Worm (Caenorhabditis elegans) whole organism, mixed stage, embryonic: ENCODE results near the gene R09B5.11.

ENCODE experiments used
- bed-3 ChIP-seq: fragments of 200-800 bp; sonication (Bioruptor generic); optimal IDR thresholded peaks from 3 replicates; lab custom pipeline; 2018; ENCODE audit warnings: mild to moderate bottlenecking, missing genetic modification characterization, moderate library complexity, missing compliant biosample characterization
- blmp-1 ChIP-seq: fragments of 150-350 bp; optimal IDR thresholded peaks from 2 replicates; lab custom pipeline; 2014; ENCODE audit warnings: missing biosample characterization, missing genetic modification characterization
- ceh-39 ChIP-seq: fragments of 150-350 bp; optimal IDR thresholded peaks from 2 replicates; lab custom pipeline; 2014; ENCODE audit warnings: missing biosample characterization, missing genetic modification characterization
- ceh-83 ChIP-seq: fragments of 200-800 bp; sonication (Bioruptor generic); optimal IDR thresholded peaks from 2 replicates; lab custom pipeline; 2018; ENCODE audit warnings: mild to moderate bottlenecking, missing genetic modification characterization, missing compliant biosample characterization
- ces-1 ChIP-seq: fragments of 150-350 bp; optimal IDR thresholded peaks from 2 replicates; lab custom pipeline; 2014; ENCODE audit warnings: missing biosample characterization, missing genetic modification reagents, missing genetic modification characterization
- cnd-1 ChIP-seq: fragments of 200-800 bp; sonication (Bioruptor generic); optimal IDR thresholded peaks from 2 replicates; lab custom pipeline; 2018; ENCODE audit warnings: mild to moderate bottlenecking, missing genetic modification characterization, missing compliant biosample characterization
- drap-1 ChIP-seq: fragments of 200-800 bp; sonication (Bioruptor generic); optimal IDR thresholded peaks from 3 replicates; lab custom pipeline; 2018; ENCODE audit warnings: mild to moderate bottlenecking, missing genetic modification characterization, missing compliant biosample characterization
- elt-1 ChIP-seq: sonication (generic microtip); optimal IDR thresholded peaks from 2 replicates; lab custom pipeline; 2017; ENCODE audit warnings: missing genetic modification characterization, mild to moderate bottlenecking, missing compliant biosample characterization, antibody characterized with exemption, moderate library complexity, borderline replicate concordance; ENCODE audit not compliant: insufficient read depth
- elt-3 ChIP-seq: fragments of 150-350 bp; optimal IDR thresholded peaks from 2 replicates; lab custom pipeline; 2014; ENCODE audit warnings: missing biosample characterization, missing genetic modification characterization
- flh-1 ChIP-seq: fragments of 200-800 bp; sonication (Bioruptor generic); optimal IDR thresholded peaks from 2 replicates; lab custom pipeline; 2018; ENCODE audit warnings: mild to moderate bottlenecking, missing genetic modification characterization, moderate library complexity, missing compliant biosample characterization
- hlh-1 ChIP-seq: fragments of 150-350 bp; optimal IDR thresholded peaks from 2 replicates; lab custom pipeline; 2014; ENCODE audit warnings: missing biosample characterization, missing genetic modification reagents, missing genetic modification characterization
- lin-13 ChIP-seq: fragments of 150-350 bp; optimal IDR thresholded peaks from 2 replicates; lab custom pipeline; 2014; ENCODE audit warnings: missing biosample characterization, missing genetic modification characterization
- lin-32 ChIP-seq: fragments of 200-800 bp; sonication (Bioruptor generic); optimal IDR thresholded peaks from 2 replicates; lab custom pipeline; 2018; ENCODE audit warnings: mild to moderate bottlenecking, missing genetic modification characterization, missing compliant biosample characterization
- lsy-2 ChIP-seq: fragments of 150-350 bp; optimal IDR thresholded peaks from 2 replicates; lab custom pipeline; 2014; ENCODE audit warnings: missing biosample characterization, missing genetic modification characterization
- mab-5 ChIP-seq: fragments of 150-350 bp; optimal IDR thresholded peaks from 2 replicates; lab custom pipeline; 2014; ENCODE audit warnings: missing biosample characterization, missing genetic modification characterization
- mep-1 ChIP-seq: fragments of 150-350 bp; optimal IDR thresholded peaks from 2 replicates; lab custom pipeline; 2017; ENCODE audit warnings: missing biosample characterization, missing genetic modification reagents, missing genetic modification characterization, inconsistent platforms
- mls-2 ChIP-seq: sonication (generic microtip); optimal IDR thresholded peaks from 2 replicates; lab custom pipeline; 2016; ENCODE audit warnings: mild to moderate bottlenecking, missing genetic modification characterization, moderate library complexity, missing compliant biosample characterization
- nhr-12 ChIP-seq: fragments of 150-350 bp; optimal IDR thresholded peaks from 2 replicates; lab custom pipeline; 2014; ENCODE audit warnings: missing biosample characterization, missing genetic modification characterization
- nhr-237 ChIP-seq: fragments of 150-350 bp; optimal IDR thresholded peaks from 2 replicates; lab custom pipeline; 2014; ENCODE audit warnings: missing biosample characterization, missing genetic modification characterization
- nhr-28 ChIP-seq: fragments of 150-350 bp; optimal IDR thresholded peaks from 2 replicates; lab custom pipeline; 2014; ENCODE audit warnings: missing biosample characterization, missing genetic modification characterization
- sptf-1 ChIP-seq: sonication (generic microtip); optimal IDR thresholded peaks from 2 replicates; lab custom pipeline; 2017; ENCODE audit warnings: mild to moderate bottlenecking, missing genetic modification characterization, moderate library complexity, missing compliant biosample characterization
- tbx-8 ChIP-seq: fragments of 200-800 bp; sonication (Bioruptor generic); optimal IDR thresholded peaks from 2 replicates; lab custom pipeline; 2018; ENCODE audit warnings: mild to moderate bottlenecking, missing genetic modification characterization, moderate library complexity, missing compliant biosample characterization
- unc-120 ChIP-seq: sonication (generic microtip); optimal IDR thresholded peaks from 2 replicates; lab custom pipeline; 2017; ENCODE audit warnings: missing genetic modification characterization, missing compliant biosample characterization; ENCODE audit not compliant: poor library complexity, severe bottlenecking
- unc-39 ChIP-seq: fragments of 150-350 bp; optimal IDR thresholded peaks from 2 replicates; lab custom pipeline; 2014; ENCODE audit warnings: missing biosample characterization, missing genetic modification characterization
- unc-62 ChIP-seq: fragments of 150-350 bp; optimal IDR thresholded peaks from 2 replicates; lab custom pipeline; 2014; ENCODE audit warnings: missing biosample characterization, missing genetic modification reagents, missing genetic modification characterization
- zip-8 ChIP-seq: fragments of 150-350 bp; optimal IDR thresholded peaks from 2 replicates; lab custom pipeline; 2014; ENCODE audit warnings: missing biosample characterization, missing genetic modification characterization
- ztf-11 ChIP-seq: fragments of 150-350 bp; optimal IDR thresholded peaks from 2 replicates; lab custom pipeline; 2014; ENCODE audit warnings: missing biosample characterization, missing genetic modification characterization

The R09B5.11 gene

DNA sequence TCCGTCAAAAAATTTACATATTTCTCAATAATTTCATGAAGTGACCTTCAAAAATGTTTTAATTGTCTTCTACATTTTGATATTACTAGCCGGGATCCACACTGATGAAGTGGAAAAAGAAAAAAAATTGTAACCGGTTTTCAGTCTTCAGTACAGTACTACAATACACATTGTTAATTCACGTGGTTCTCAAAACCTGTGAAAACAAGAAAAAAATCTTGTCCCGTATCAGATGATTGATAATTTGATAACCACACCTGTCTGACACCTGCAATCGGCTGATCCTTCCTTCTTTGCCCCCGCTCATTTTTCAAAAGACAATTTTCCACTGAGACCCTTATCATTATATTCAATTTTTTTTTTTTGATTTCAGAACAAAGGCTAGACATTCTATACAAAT is at the start of gene R09B5.11:
TSS of gene R09B5.11 (plus strand) at position 374 of the 400 bp plus-strand sequence.
- no peak for TF ChIP-seq ztf-11 (tag; lab: Kevin White, UChicago)
- no peak for TF ChIP-seq lin-13 (tag; lab: Kevin White, UChicago)
- no peak for TF ChIP-seq lin-32 (GFP tag; lab: Kevin White, UChicago)
- TF ChIP-seq elt-3 (tag; lab: Kevin White, UChicago) = no peak
- no peak for TF ChIP-seq nhr-237 (tag; lab: Kevin White, UChicago)
- no peak for TF ChIP-seq unc-62 (GFP tag; lab: Kevin White, UChicago)
- no peak for TF ChIP-seq mls-2 (tag; lab: Kevin White, UChicago)
- no peak for TF ChIP-seq tbx-8 (GFP tag; lab: Kevin White, UChicago)
- TF ChIP-seq flh-1 (GFP tag; lab: Kevin White, UChicago) = no peak
- TF ChIP-seq cnd-1 (tag; lab: Kevin White, UChicago) = no peak
- no peak for TF ChIP-seq hlh-1 (tag; lab: Kevin White, UChicago)
- no peak for TF ChIP-seq lsy-2 (tag; lab: Kevin White, UChicago)

DNA sequence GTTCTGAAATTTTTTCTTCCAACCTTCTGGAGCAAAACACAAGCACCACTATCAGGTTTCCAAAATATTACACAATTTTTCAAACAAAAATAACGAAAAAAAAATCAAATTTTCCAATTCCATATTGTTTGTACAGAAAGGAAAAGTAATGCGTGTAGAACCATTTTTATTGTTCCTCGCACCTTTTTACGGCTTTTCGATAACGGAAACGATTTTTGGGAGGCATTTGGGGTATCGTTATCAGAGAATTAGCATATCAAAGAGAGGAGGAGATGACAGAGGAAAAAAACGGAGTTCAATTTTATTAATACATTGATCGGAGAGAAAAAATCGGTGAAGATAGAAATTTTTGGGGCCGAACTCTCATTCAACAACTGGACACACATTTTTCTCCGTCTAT is 49.2 kb upstream of the R09B5.11 start:
- TF ChIP-seq nhr-237 (tag; lab: Kevin White, UChicago) (no peak), zip-8 (tag; lab: Kevin White, UChicago) (no peak), blmp-1 (tag; lab: Kevin White, UChicago) (no peak), sptf-1 (tag; lab: Kevin White, UChicago) (no peak), ztf-11 (tag; lab: Kevin White, UChicago) (no peak), ces-1 (GFP tag; lab: Kevin White, UChicago) (no peak), mep-1 (tag; lab: Kevin White, UChicago) (no peak), lsy-2 (tag; lab: Kevin White, UChicago) (no peak)

DNA sequence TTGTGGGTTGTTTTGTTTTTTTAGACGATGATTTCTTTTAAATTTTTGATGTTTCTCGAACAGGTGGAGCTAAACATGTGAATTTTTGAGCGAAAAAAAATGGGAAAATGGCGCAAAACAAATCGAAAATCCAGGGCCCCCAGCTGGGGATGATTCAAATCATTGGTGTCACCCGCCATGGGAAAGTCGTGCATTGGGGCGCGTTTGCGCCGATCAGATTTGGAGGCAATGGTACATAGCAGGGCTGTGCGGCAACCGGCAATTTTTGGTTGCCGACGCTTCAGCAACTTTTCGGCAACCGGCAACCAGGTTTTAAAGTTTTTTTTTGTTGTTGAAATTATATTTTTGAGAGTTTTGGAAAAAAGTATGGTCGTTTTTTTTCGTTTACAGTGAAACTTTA is 48.6 kb upstream of the R09B5.11 start:
- TF ChIP-seq ztf-11 (tag; lab: Kevin White, UChicago) = no peak
- no peak for TF ChIP-seq drap-1 (GFP tag; lab: Kevin White, UChicago)
- no peak for TF ChIP-seq ceh-39 (tag; lab: Kevin White, UChicago)
- no peak for TF ChIP-seq lsy-2 (tag; lab: Kevin White, UChicago)
- TF ChIP-seq bed-3 (GFP tag; lab: Kevin White, UChicago) = no peak
- TF ChIP-seq lin-32 (GFP tag; lab: Kevin White, UChicago) = no peak
- TF ChIP-seq mep-1 (tag; lab: Kevin White, UChicago) = no peak
- TF ChIP-seq ceh-83 (GFP tag; lab: Kevin White, UChicago) = no peak
- TF ChIP-seq unc-120 (tag; lab: Kevin White, UChicago) = no peak
- TF ChIP-seq cnd-1 (tag; lab: Kevin White, UChicago) = no peak
- TF ChIP-seq unc-39 = no peak
- TF ChIP-seq nhr-237 (tag; lab: Kevin White, UChicago) = no peak
- TF ChIP-seq flh-1 (GFP tag; lab: Kevin White, UChicago) = no peak
- TF ChIP-seq hlh-1 (tag; lab: Kevin White, UChicago) = no peak
- TF ChIP-seq mls-2 (tag; lab: Kevin White, UChicago) = no peak
- no peak for TF ChIP-seq blmp-1 (tag; lab: Kevin White, UChicago)

DNA sequence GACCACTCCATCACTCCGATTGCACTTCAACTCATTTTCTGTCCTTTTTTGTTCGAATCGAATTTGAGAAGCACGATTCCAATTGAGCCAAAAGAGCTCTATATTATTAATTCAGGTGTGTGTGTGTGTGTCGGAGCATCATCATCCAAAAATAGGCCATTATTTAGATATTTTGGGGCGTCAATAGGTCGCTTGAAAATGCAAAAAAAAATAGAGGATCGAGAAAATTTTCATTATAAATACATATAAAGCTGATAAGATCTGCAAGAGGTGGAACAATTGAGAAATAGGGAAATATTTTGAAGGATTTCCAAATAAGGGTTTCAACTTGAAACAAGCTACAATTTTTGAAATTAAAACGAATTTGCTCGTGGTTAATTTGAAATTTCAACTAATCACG is 46.1 kb upstream of the R09B5.11 start, which contains the start of gene Y75B7AR.1:
TSS of gene Y75B7AR.1 (minus strand) at position 101 of the 400 bp plus-strand sequence.
- no peak for TF ChIP-seq nhr-28 (tag; lab: Kevin White, UChicago)
- TF ChIP-seq ces-1 (GFP tag; lab: Kevin White, UChicago) = no peak
- TF ChIP-seq unc-39 = no peak
- no peak for TF ChIP-seq drap-1 (GFP tag; lab: Kevin White, UChicago)
- TF ChIP-seq mls-2 (tag; lab: Kevin White, UChicago) = no peak
- no peak for TF ChIP-seq lsy-2 (tag; lab: Kevin White, UChicago)
- TF ChIP-seq nhr-12 = no peak
- TF ChIP-seq, all 35 proteins: peak for 0

DNA sequence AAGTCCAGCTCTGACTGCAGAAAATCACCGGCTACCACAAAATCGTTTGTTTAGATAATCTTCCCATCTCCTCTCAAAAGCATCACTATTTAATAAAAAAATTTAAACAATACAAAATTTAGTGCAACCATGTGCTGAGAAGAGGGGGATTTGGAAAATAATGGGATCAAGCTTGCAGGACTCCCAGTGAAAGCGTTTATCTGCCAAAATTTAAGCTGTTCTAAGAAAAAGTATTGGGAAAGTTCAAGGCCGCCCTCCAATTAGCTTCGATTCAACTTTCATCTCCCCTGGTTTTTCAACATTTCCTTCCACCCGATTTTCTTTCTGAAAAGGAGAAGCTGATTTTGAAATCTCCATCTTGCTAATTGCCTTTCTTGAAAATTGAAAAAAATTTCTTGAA is 30.9 kb upstream of the R09B5.11 start:
- TF ChIP-seq lin-13 (tag; lab: Kevin White, UChicago) = no peak
- TF ChIP-seq ceh-39 (tag; lab: Kevin White, UChicago) = no peak
- TF ChIP-seq hlh-1 (tag; lab: Kevin White, UChicago) = no peak
- no peak for TF ChIP-seq mep-1 (tag; lab: Kevin White, UChicago)
- no peak for TF ChIP-seq elt-3 (tag; lab: Kevin White, UChicago)
- no peak for TF ChIP-seq cnd-1 (tag; lab: Kevin White, UChicago)
- no peak for TF ChIP-seq flh-1 (GFP tag; lab: Kevin White, UChicago)
- no peak for TF ChIP-seq ztf-11 (tag; lab: Kevin White, UChicago)
- no peak for TF ChIP-seq mls-2 (tag; lab: Kevin White, UChicago)

DNA sequence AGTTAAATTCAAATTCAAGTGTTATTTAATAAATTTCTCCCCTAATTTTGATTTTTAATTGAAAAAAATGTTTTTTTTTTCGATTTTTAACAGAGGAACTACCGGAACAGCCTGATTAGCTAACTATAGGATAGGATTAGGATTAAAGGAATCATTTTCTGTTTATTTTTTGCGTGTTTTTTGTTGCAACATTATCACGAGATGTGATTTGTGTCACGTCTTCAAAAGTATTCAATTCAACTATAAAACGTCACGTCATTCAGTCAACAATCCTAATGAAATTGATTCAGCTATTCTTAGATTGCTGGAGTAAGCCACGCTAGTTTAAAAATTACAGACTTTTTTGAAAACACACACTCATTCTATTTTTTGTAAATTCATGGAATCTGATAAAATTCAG is 28.3 kb upstream of the R09B5.11 start:
- TF ChIP-seq nhr-237 (tag; lab: Kevin White, UChicago) (no peak), flh-1 (GFP tag; lab: Kevin White, UChicago) (no peak), nhr-28 (tag; lab: Kevin White, UChicago) (no peak), sptf-1 (tag; lab: Kevin White, UChicago) (no peak), elt-1 (no peak), mab-5 (tag; lab: Kevin White, UChicago) (no peak), unc-39 (no peak), ceh-83 (GFP tag; lab: Kevin White, UChicago) (no peak), cnd-1 (tag; lab: Kevin White, UChicago) (no peak), unc-120 (tag; lab: Kevin White, UChicago) (no peak)
